Worm (Caenorhabditis elegans) whole organism, L2 larva: ENCODE measurements around the gene lig-1.

Experiments
- C34F6.9 ChIP-seq: fragments of 150-350 bp; optimal IDR thresholded peaks from 2 replicates; lab custom pipeline; 2014; ENCODE audit warnings: missing biosample characterization, missing genetic modification characterization
- F13H6.1 ChIP-seq: sonication (generic microtip); optimal IDR thresholded peaks from 2 replicates; lab custom pipeline; 2016; ENCODE audit warnings: missing genetic modification characterization, missing compliant biosample characterization
- Y55F3AM.14 ChIP-seq: fragments of 200-800 bp; sonication (Bioruptor generic); optimal IDR thresholded peaks from 2 replicates; lab custom pipeline; 2018; ENCODE audit warnings: mild to moderate bottlenecking, missing genetic modification characterization, missing compliant biosample characterization
- ZK546.5 ChIP-seq: sonication (generic microtip); optimal IDR thresholded peaks from 2 replicates; lab custom pipeline; 2017; ENCODE audit warnings: missing biosample characterization, missing genetic modification characterization
- alr-1 ChIP-seq: fragments of 150-350 bp; optimal IDR thresholded peaks from 2 replicates; lab custom pipeline; 2014; ENCODE audit warnings: missing biosample characterization, missing genetic modification characterization
- ama-1 ChIP-seq: fragments of 150-350 bp; optimal IDR thresholded peaks from 2 replicates; lab custom pipeline; 2018; ENCODE audit warnings: inconsistent platforms
- blmp-1 ChIP-seq: sonication (generic microtip); optimal IDR thresholded peaks from 2 replicates; lab custom pipeline; 2017; ENCODE audit warnings: missing genetic modification characterization, mild to moderate bottlenecking, missing compliant biosample characterization, antibody characterized with exemption, moderate library complexity; ENCODE audit not compliant: insufficient read depth
- crh-2 ChIP-seq: sonication (generic microtip); optimal IDR thresholded peaks from 2 replicates; lab custom pipeline; 2017; ENCODE audit warnings: missing biosample characterization, missing genetic modification characterization
- dmd-4 ChIP-seq: sonication (generic microtip); optimal IDR thresholded peaks from 2 replicates; lab custom pipeline; 2017; ENCODE audit warnings: missing biosample characterization, missing genetic modification characterization
- elt-1 ChIP-seq: fragments of 150-350 bp; optimal IDR thresholded peaks from 2 replicates; lab custom pipeline; 2014; ENCODE audit warnings: missing biosample characterization, missing genetic modification characterization
- elt-3 ChIP-seq: sonication (generic microtip); optimal IDR thresholded peaks from 2 replicates; lab custom pipeline; 2017; ENCODE audit warnings: missing biosample characterization, missing genetic modification characterization
- fos-1 ChIP-seq: fragments of 150-350 bp; optimal IDR thresholded peaks from 2 replicates; lab custom pipeline; 2014; ENCODE audit warnings: missing biosample characterization, missing genetic modification characterization
- gmeb-1 ChIP-seq: fragments of 150-350 bp; optimal IDR thresholded peaks from 2 replicates; lab custom pipeline; 2014; ENCODE audit warnings: missing biosample characterization, missing genetic modification characterization
- lin-13 ChIP-seq: fragments of 150-350 bp; optimal IDR thresholded peaks from 2 replicates; lab custom pipeline; 2014; ENCODE audit warnings: missing biosample characterization, missing genetic modification reagents, missing genetic modification characterization
- lin-39 ChIP-seq: fragments of 150-350 bp; optimal IDR thresholded peaks from 2 replicates; lab custom pipeline; 2014; ENCODE audit warnings: missing biosample characterization, missing genetic modification reagents, missing genetic modification characterization
- lsy-2 ChIP-seq, 2 experiments: fragments of 150-350 bp in 1 of 2; sonication (generic microtip) in 1 of 2; optimal IDR thresholded peaks; 2 replicates each; lab custom pipeline; 2014 to 2017; ENCODE audit warnings: missing biosample characterization in 2 of 2, missing genetic modification characterization in 2 of 2
- mab-5 ChIP-seq: fragments of 150-350 bp; optimal IDR thresholded peaks from 2 replicates; lab custom pipeline; 2014; ENCODE audit warnings: missing biosample characterization, missing genetic modification characterization
- mbf-1 ChIP-seq: sonication (generic microtip); optimal IDR thresholded peaks from 2 replicates; lab custom pipeline; 2017; ENCODE audit warnings: missing biosample characterization, missing genetic modification characterization
- mdl-1 ChIP-seq, 2 experiments: fragments of 150-350 bp in 1 of 2; sonication (generic microtip) in 1 of 2; optimal IDR thresholded peaks; 2 replicates each; lab custom pipeline; 2017; ENCODE audit warnings: missing biosample characterization in 2 of 2, missing genetic modification characterization in 2 of 2
- nhr-10 ChIP-seq: sonication (generic microtip); optimal IDR thresholded peaks from 2 replicates; lab custom pipeline; 2017; ENCODE audit warnings: missing biosample characterization, missing genetic modification characterization
- nhr-12 ChIP-seq: fragments of 150-350 bp; optimal IDR thresholded peaks from 2 replicates; lab custom pipeline; 2014; ENCODE audit warnings: missing biosample characterization, missing genetic modification characterization
- nhr-129 ChIP-seq: fragments of 150-350 bp; optimal IDR thresholded peaks from 2 replicates; lab custom pipeline; 2014; ENCODE audit warnings: missing biosample characterization, missing genetic modification characterization
- nhr-21 ChIP-seq: fragments of 150-350 bp; optimal IDR thresholded peaks from 2 replicates; lab custom pipeline; 2014; ENCODE audit warnings: missing biosample characterization, missing genetic modification characterization
- nhr-23 ChIP-seq: fragments of 150-350 bp; optimal IDR thresholded peaks from 2 replicates; lab custom pipeline; 2014; ENCODE audit warnings: missing biosample characterization, missing genetic modification reagents, missing genetic modification characterization
- nhr-237 ChIP-seq: fragments of 150-350 bp; optimal IDR thresholded peaks from 2 replicates; lab custom pipeline; 2014; ENCODE audit warnings: missing biosample characterization, missing genetic modification characterization
- nhr-25 ChIP-seq: fragments of 150-350 bp; sonication (generic microtip); optimal IDR thresholded peaks from 3 replicates; lab custom pipeline; 2014; ENCODE audit warnings: missing biosample characterization, missing genetic modification characterization
- nhr-6 ChIP-seq: fragments of 150-350 bp; optimal IDR thresholded peaks from 2 replicates; lab custom pipeline; 2014; ENCODE audit warnings: missing biosample characterization, missing genetic modification characterization
- nhr-77 ChIP-seq: fragments of 150-350 bp; optimal IDR thresholded peaks from 2 replicates; lab custom pipeline; 2014; ENCODE audit warnings: missing biosample characterization, missing genetic modification characterization
- skn-1 ChIP-seq: sonication (generic microtip); optimal IDR thresholded peaks from 2 replicates; lab custom pipeline; 2017; ENCODE audit warnings: missing biosample characterization, missing genetic modification characterization
- sma-3 ChIP-seq: sonication (generic microtip); optimal IDR thresholded peaks from 2 replicates; lab custom pipeline; 2016; ENCODE audit warnings: missing genetic modification reagents, missing genetic modification characterization, missing compliant biosample characterization
- sma-9 ChIP-seq, 2 experiments: fragments of 150-350 bp in 1 of 2; sonication (generic microtip) in 1 of 2; optimal IDR thresholded peaks; 2 replicates each; lab custom pipeline; 2014 to 2016; ENCODE audit warnings: missing genetic modification characterization in 2 of 2, mild to moderate bottlenecking in 1 of 2, missing biosample characterization in 1 of 2, missing compliant biosample characterization in 1 of 2, missing genetic modification reagents in 1 of 2, moderate library complexity in 1 of 2
- snpc-4 ChIP-seq: fragments of 150-350 bp; optimal IDR thresholded peaks from 2 replicates; lab custom pipeline; 2014; ENCODE audit warnings: missing biosample characterization, missing genetic modification characterization
- unc-39 ChIP-seq: fragments of 150-350 bp; optimal IDR thresholded peaks from 2 replicates; lab custom pipeline; 2014; ENCODE audit warnings: missing biosample characterization, missing genetic modification characterization
- unc-55 ChIP-seq: fragments of 150-350 bp; sonication (generic microtip); optimal IDR thresholded peaks from 3 replicates; lab custom pipeline; 2014; ENCODE audit warnings: missing biosample characterization, missing genetic modification reagents, missing genetic modification characterization
- zag-1 ChIP-seq: fragments of 150-350 bp; optimal IDR thresholded peaks from 2 replicates; lab custom pipeline; 2014; ENCODE audit warnings: missing biosample characterization, missing genetic modification characterization
- ztf-4 ChIP-seq: fragments of 150-350 bp; optimal IDR thresholded peaks from 2 replicates; lab custom pipeline; 2014; ENCODE audit warnings: missing biosample characterization, missing genetic modification characterization

lig-1 gene

ce11 chrV:10811763-10812162 is 2.1 kb upstream of the lig-1 start, which contains the start of gene C29A12.22:
Gene C29A12.22, plus strand, starts transcription at chrV:10812063.
- TF ChIP-seq snpc-4 (tag; lab: Kevin White, UChicago) (no peak), Y55F3AM.14 (no peak), unc-39 (tag; lab: Kevin White, UChicago) (no peak), nhr-21 (tag; lab: Kevin White, UChicago) (no peak), lsy-2 (tag; optimal IDR thresholded peaks at IDR 0.05; lab: Kevin White, UChicago) (no peak), ztf-4 (tag; lab: Kevin White, UChicago) (no peak), skn-1 (tag; lab: Kevin White, UChicago) (no peak), gmeb-1 (tag; lab: Kevin White, UChicago) (no peak), alr-1 (tag; lab: Kevin White, UChicago) (no peak), lin-13 (GFP tag; lab: Kevin White, UChicago) (no peak), nhr-129 (no peak)

DNA sequence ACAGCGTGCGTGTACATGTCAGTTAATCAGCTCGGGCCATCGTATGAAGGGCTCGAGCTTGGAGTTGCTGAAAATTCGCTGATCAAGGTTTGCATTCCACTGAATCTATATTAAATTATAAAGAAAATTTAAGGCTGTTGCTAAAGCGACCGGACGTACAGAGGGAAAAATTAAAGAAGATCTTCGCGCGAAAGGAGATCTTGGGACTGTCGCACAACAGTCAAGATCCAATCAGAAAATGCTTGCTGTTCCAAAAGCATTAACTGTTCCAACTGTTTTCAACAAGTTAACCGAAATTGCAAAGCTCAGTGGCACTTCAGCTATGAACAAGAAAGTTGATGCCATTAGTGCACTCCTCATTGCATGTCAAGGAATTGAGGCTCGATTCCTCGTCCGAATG is 427 bp downstream of the lig-1 start:
- no peak for TF ChIP-seq nhr-237 (tag; lab: Kevin White, UChicago)
- TF ChIP-seq fos-1, result no peak
- TF ChIP-seq elt-1 (tag; lab: Kevin White, UChicago), result no peak
- no peak for TF ChIP-seq nhr-25 (tag; lab: Kevin White, UChicago)
- no peak for TF ChIP-seq nhr-6 (tag; lab: Kevin White, UChicago)
- TF ChIP-seq mab-5 (tag; lab: Kevin White, UChicago), result no peak
- no peak for TF ChIP-seq nhr-23 (tag; lab: Kevin White, UChicago)
- TF ChIP-seq lin-39, result no peak
- no peak for TF ChIP-seq C34F6.9
- TF ChIP-seq alr-1 (tag; lab: Kevin White, UChicago), result no peak
- TF ChIP-seq ZK546.5 (tag; lab: Kevin White, UChicago), result no peak
- TF ChIP-seq nhr-77 (tag; lab: Kevin White, UChicago), result no peak
- no peak for TF ChIP-seq ztf-4 (tag; lab: Kevin White, UChicago)
- no peak for TF ChIP-seq elt-3 (tag; lab: Kevin White, UChicago)
- TF ChIP-seq nhr-10 (tag; lab: Kevin White, UChicago), result no peak
- no peak for TF ChIP-seq nhr-12 (tag; lab: Kevin White, UChicago)
- TF ChIP-seq ama-1, result no peak
- TF ChIP-seq unc-55 (GFP tag; lab: Kevin White, UChicago), result no peak
- TF ChIP-seq blmp-1, result no peak

ce11 chrV:10816831-10817230 is 2.9 kb downstream of the lig-1 start:
- no peak for TF ChIP-seq lsy-2 (tag; optimal IDR thresholded peaks at IDR 0.05; lab: Kevin White, UChicago)
- no peak for TF ChIP-seq ama-1
- TF ChIP-seq elt-1 (tag; lab: Kevin White, UChicago), result no peak
- TF ChIP-seq mbf-1 (tag; lab: Kevin White, UChicago), result no peak
- TF ChIP-seq lin-13 (GFP tag; lab: Kevin White, UChicago), result no peak
- no peak for TF ChIP-seq nhr-25 (tag; lab: Kevin White, UChicago)
- TF ChIP-seq mab-5 (tag; lab: Kevin White, UChicago), result no peak
- no peak for TF ChIP-seq nhr-6 (tag; lab: Kevin White, UChicago)
- TF ChIP-seq mdl-1 (tag; optimal IDR thresholded peaks at IDR 0.05; lab: Kevin White, UChicago), result no peak

ce11 chrV:10818498-10818897 is 4.6 kb downstream of the lig-1 start:
- no peak for TF ChIP-seq unc-55 (GFP tag; lab: Kevin White, UChicago)
- TF ChIP-seq zag-1, result no peak
- TF ChIP-seq nhr-129, result no peak
- no peak for TF ChIP-seq lin-13 (GFP tag; lab: Kevin White, UChicago)
- no peak for TF ChIP-seq snpc-4 (tag; lab: Kevin White, UChicago)
- no peak for TF ChIP-seq elt-3 (tag; lab: Kevin White, UChicago)
- no peak for TF ChIP-seq lsy-2 (tag; optimal IDR thresholded peaks at IDR 0.05; lab: Kevin White, UChicago)
- TF ChIP-seq sma-3 (GFP tag; lab: Kevin White, UChicago), result no peak
- no peak for TF ChIP-seq sma-9 (GFP tag; optimal IDR thresholded peaks at IDR 0.05; lab: Kevin White, UChicago)
- TF ChIP-seq sma-9 (tag; optimal IDR thresholded peaks at IDR 0.05; lab: Kevin White, UChicago), result no peak
- no peak for TF ChIP-seq crh-2
- TF ChIP-seq nhr-10 (tag; lab: Kevin White, UChicago), result no peak
- TF ChIP-seq F13H6.1 (tag; lab: Kevin White, UChicago), result no peak
- no peak for TF ChIP-seq ama-1
- TF ChIP-seq C34F6.9, result no peak
- TF ChIP-seq dmd-4 (tag; lab: Kevin White, UChicago), result no peak
- no peak for TF ChIP-seq unc-39 (tag; lab: Kevin White, UChicago)
